Fruit fly (Drosophila melanogaster) whole organism, prepupa: ENCODE measurements around the gene Targ2.

ENCODE experiments used
- Blimp-1 ChIP-seq: fragments of 200-800 bp; sonication (Bioruptor generic); optimal IDR thresholded peaks from 3 replicates; lab custom pipeline; 2017; ENCODE audit warnings: missing biosample characterization, missing genetic modification characterization, mild to moderate bottlenecking, moderate library complexity, missing genetic modification reagents
- CG10631 ChIP-seq: fragments of 200-800 bp; sonication (Bioruptor generic); optimal IDR thresholded peaks from 2 replicates; lab custom pipeline; 2016; ENCODE audit warnings: missing biosample characterization, missing genetic modification characterization
- CG16779 ChIP-seq: fragments of 200-800 bp; sonication (Bioruptor generic); optimal IDR thresholded peaks from 3 replicates; lab custom pipeline; 2017; ENCODE audit warnings: missing biosample characterization, mild to moderate bottlenecking, missing genetic modification characterization
- CG3032 ChIP-seq: fragments of 200-800 bp; optimal IDR thresholded peaks from 2 replicates; lab custom pipeline; 2019; ENCODE audit warnings: missing biosample characterization, mild to moderate bottlenecking, missing genetic modification characterization, moderate library complexity
- CG34406 ChIP-seq: fragments of 200-800 bp; sonication (Bioruptor generic); optimal IDR thresholded peaks from 3 replicates; lab custom pipeline; 2016; ENCODE audit warnings: missing biosample characterization, missing genetic modification characterization
- CG6163 ChIP-seq: fragments of 200-800 bp; sonication (Bioruptor generic); IDR thresholded peaks from 3 replicates; pipeline ENCODE4 v1.3.6; 2022; ENCODE audit warnings: missing biosample characterization, missing genetic modification characterization
- CG7368 ChIP-seq: fragments of 200-800 bp; sonication (Bioruptor generic); optimal IDR thresholded peaks from 3 replicates; lab custom pipeline; 2016; ENCODE audit warnings: missing biosample characterization, missing genetic modification characterization
- CG9139 ChIP-seq: fragments of 200-800 bp; sonication (Bioruptor generic); optimal IDR thresholded peaks from 3 replicates; lab custom pipeline; 2017; ENCODE audit warnings: missing biosample characterization, mild to moderate bottlenecking, missing genetic modification characterization
- Gug ChIP-seq: fragments of 200-800 bp; sonication (Bioruptor generic); IDR thresholded peaks from 2 replicates; pipeline ENCODE4 v1.3.6; 2022; ENCODE audit warnings: missing biosample characterization, missing genetic modification characterization
- Hr4 ChIP-seq: fragments of 200-800 bp; sonication (Bioruptor generic); optimal IDR thresholded peaks from 3 replicates; lab custom pipeline; 2016; ENCODE audit warnings: missing biosample characterization, missing genetic modification characterization
- Sox102F ChIP-seq: fragments of 200-800 bp; sonication (Bioruptor generic); optimal IDR thresholded peaks from 2 replicates; lab custom pipeline; 2016; ENCODE audit warnings: missing biosample characterization, mild to moderate bottlenecking, missing genetic modification characterization
- fd59A ChIP-seq: fragments of 200-800 bp; sonication (Bioruptor generic); optimal IDR thresholded peaks from 2 replicates; lab custom pipeline; 2017; ENCODE audit warnings: missing biosample characterization, mild to moderate bottlenecking, missing genetic modification characterization, missing genetic modification reagents
- net ChIP-seq: fragments of 200-800 bp; sonication (Bioruptor generic); optimal IDR thresholded peaks from 3 replicates; lab custom pipeline; 2016; ENCODE audit warnings: missing biosample characterization, missing genetic modification characterization

- TF ChIP-seq fd59A (GFP tag; lab: Kevin White, UChicago) = no peak
- TF ChIP-seq net (GFP tag; lab: Kevin White, UChicago) = no peak
- TF ChIP-seq Sox102F (GFP tag; lab: Kevin White, UChicago) = no peak
- no peak for TF ChIP-seq CG10631 (GFP tag; lab: Kevin White, UChicago)
- no peak for TF ChIP-seq Hr4 (GFP tag; lab: Kevin White, UChicago)
- TF ChIP-seq CG9139 = no peak
- no peak for TF ChIP-seq CG3032 (tag; lab: Kevin White, UChicago)
- no peak for TF ChIP-seq CG16779 (tag; lab: Kevin White, UChicago)
- peak; percentile 51 for TF ChIP-seq Blimp-1
- TF ChIP-seq CG34406 (GFP tag; lab: Kevin White, UChicago) = no peak
- peak; percentile 30; the same call in 1 of the 3 replicates for TF ChIP-seq CG6163
- no peak for TF ChIP-seq CG7368 (GFP tag; lab: Kevin White, UChicago)
- TF ChIP-seq Gug (GFP tag; lab: Robert Waterston, UW) = no peak
Observed at dm6 chr3L:21202777-21203282, at the start of gene Targ2, which contains the start of the genes Targ1 and CG10512.
